Fruit fly (Drosophila melanogaster) whole organism, wandering third instar larva: ENCODE results near the gene CG1024.
A peak's percentile ranks its signal among the peaks of the same experiment; 100 is the strongest.

ENCODE experiments used
- Abd-B ChIP-seq: fragments of >200 bp; optimal IDR thresholded peaks from 2 replicates; lab custom pipeline; 2017; ENCODE audit warnings: missing biosample characterization, missing genetic modification characterization
- CG32264 ChIP-seq: fragments of 200-800 bp; sonication (Bioruptor generic); optimal IDR thresholded peaks from 2 replicates; lab custom pipeline; 2016; ENCODE audit warnings: missing biosample characterization, missing genetic modification characterization
- CG9705 ChIP-seq: fragments of 200-800 bp; sonication (Bioruptor generic); optimal IDR thresholded peaks from 2 replicates; lab custom pipeline; 2018; ENCODE audit warnings: missing biosample characterization, mild to moderate bottlenecking, missing genetic modification characterization
- CrebA ChIP-seq: fragments of 200-800 bp; sonication (Bioruptor generic); optimal IDR thresholded peaks from 2 replicates; lab custom pipeline; 2016; ENCODE audit warnings: missing biosample characterization, mild to moderate bottlenecking, missing genetic modification characterization, borderline replicate concordance
- Dfd ChIP-seq: fragments of >200 bp; optimal IDR thresholded peaks from 2 replicates; lab custom pipeline; 2017; ENCODE audit warnings: missing biosample characterization, missing genetic modification characterization
- Dif ChIP-seq: fragments of 200-275, 200-300 bp; sonication (Bioruptor generic); optimal IDR thresholded peaks from 2 replicates; lab custom pipeline; 2018; ENCODE audit warnings: missing biosample characterization, missing genetic modification characterization; ENCODE audit not compliant: partially characterized antibody
- GATAd ChIP-seq: sonication (Bioruptor generic); optimal IDR thresholded peaks from 2 replicates; lab custom pipeline; 2016; ENCODE audit warnings: missing biosample characterization, missing genetic modification characterization
- HLH106 ChIP-seq: fragments of 200-800 bp; optimal IDR thresholded peaks from 3 replicates; lab custom pipeline; 2019; ENCODE audit warnings: missing biosample characterization, mild to moderate bottlenecking, missing genetic modification characterization, moderate library complexity
- Hnf4 ChIP-seq: fragments of 200-800 bp; sonication (Bioruptor generic); optimal IDR thresholded peaks from 2 replicates; lab custom pipeline; 2016; ENCODE audit warnings: missing biosample characterization, mild to moderate bottlenecking, missing genetic modification characterization
- Hr78 ChIP-seq: fragments of >200 bp; optimal IDR thresholded peaks from 2 replicates; lab custom pipeline; 2017; ENCODE audit warnings: missing biosample characterization, missing genetic modification characterization
- Hr83 ChIP-seq: fragments of 200-300 bp; sonication (Bioruptor generic); optimal IDR thresholded peaks from 2 replicates; lab custom pipeline; 2016; ENCODE audit warnings: missing biosample characterization, mild to moderate bottlenecking, missing genetic modification characterization, moderate library complexity; ENCODE audit not compliant: poor library complexity, severe bottlenecking
- Jra ChIP-seq: sonication (Bioruptor generic); optimal IDR thresholded peaks from 2 replicates; lab custom pipeline; 2016; ENCODE audit warnings: missing biosample characterization, missing genetic modification characterization
- Mio ChIP-seq: sonication (Bioruptor generic); optimal IDR thresholded peaks from 2 replicates; lab custom pipeline; 2016; ENCODE audit warnings: missing biosample characterization, missing genetic modification characterization
- Myc ChIP-seq: fragments of >200 bp; optimal IDR thresholded peaks from 2 replicates; lab custom pipeline; 2017
- N ChIP-seq: fragments of >200 bp; optimal IDR thresholded peaks from 2 replicates; lab custom pipeline; 2018; ENCODE audit warnings: missing biosample characterization, missing external identifiers, missing genetic modification characterization
- OdsH ChIP-seq: fragments of 200-800 bp; sonication (Bioruptor generic); optimal IDR thresholded peaks from 2 replicates; lab custom pipeline; 2016; ENCODE audit warnings: missing biosample characterization, mild to moderate bottlenecking, missing genetic modification characterization
- Rel ChIP-seq, 2 experiments: fragments of 200-800 bp; sonication (Bioruptor generic) in 1 of 2; optimal IDR thresholded peaks; 2 replicates in 1 of 2; 3 replicates in 1 of 2; lab custom pipeline; 2016 to 2019; ENCODE audit warnings: mild to moderate bottlenecking in 2 of 2, missing biosample characterization in 2 of 2, missing genetic modification characterization in 2 of 2, moderate library complexity in 1 of 2
- Sp1 ChIP-seq: fragments of 200-800 bp; sonication (Bioruptor generic); optimal IDR thresholded peaks from 3 replicates; lab custom pipeline; 2019; ENCODE audit warnings: missing biosample characterization, mild to moderate bottlenecking, missing genetic modification characterization, moderate library complexity
- Vsx2 ChIP-seq: fragments of 200-300, 225-300 bp; sonication (Bioruptor generic); optimal IDR thresholded peaks from 2 replicates; lab custom pipeline; 2018; ENCODE audit warnings: missing biosample characterization, missing genetic modification characterization; ENCODE audit not compliant: partially characterized antibody
- br ChIP-seq: fragments of 200-800 bp; sonication (Bioruptor generic); optimal IDR thresholded peaks from 2 replicates; lab custom pipeline; 2016; ENCODE audit warnings: missing biosample characterization, missing genetic modification characterization
- brk ChIP-seq: fragments of 200-800 bp; sonication (Bioruptor generic); optimal IDR thresholded peaks from 2 replicates; lab custom pipeline; 2016; ENCODE audit warnings: missing biosample characterization, mild to moderate bottlenecking, missing genetic modification characterization
- dl ChIP-seq, 2 experiments: fragments of 175-275, 200-275 bp in 1 of 2; fragments of 200-275 bp in 1 of 2; sonication (Bioruptor generic); optimal IDR thresholded peaks; lab custom pipeline; 2018; ENCODE audit warnings: mild to moderate bottlenecking in 2 of 2, missing biosample characterization in 2 of 2, missing genetic modification characterization in 2 of 2, moderate library complexity in 2 of 2; ENCODE audit not compliant: partially characterized antibody in 2 of 2, insufficient read depth in 1 of 2
- dmrt93B ChIP-seq: fragments of 200-800 bp; sonication (Bioruptor generic); optimal IDR thresholded peaks from 2 replicates; lab custom pipeline; 2018; ENCODE audit warnings: missing biosample characterization, mild to moderate bottlenecking, missing genetic modification characterization
- dsf ChIP-seq: sonication (Bioruptor generic); optimal IDR thresholded peaks from 2 replicates; lab custom pipeline; 2016; ENCODE audit warnings: missing biosample characterization, missing genetic modification characterization, borderline replicate concordance
- ey ChIP-seq: fragments of 200-800 bp; sonication (Bioruptor generic); optimal IDR thresholded peaks from 2 replicates; lab custom pipeline; 2016; ENCODE audit warnings: missing biosample characterization, missing genetic modification characterization
- foxo ChIP-seq, 2 experiments: fragments of 200-800 bp; sonication (Bioruptor generic); optimal IDR thresholded peaks; 2 replicates in 1 of 2; 3 replicates in 1 of 2; lab custom pipeline; 2016 to 2017; ENCODE audit warnings: missing biosample characterization in 2 of 2, missing genetic modification characterization in 2 of 2
- fru ChIP-seq: fragments of 200-800 bp; sonication (Bioruptor generic); optimal IDR thresholded peaks from 3 replicates; lab custom pipeline; 2016; ENCODE audit warnings: missing biosample characterization, mild to moderate bottlenecking, missing genetic modification characterization
- h ChIP-seq: fragments of 200-800 bp; sonication (Bioruptor generic); optimal IDR thresholded peaks from 3 replicates; lab custom pipeline; 2016; ENCODE audit warnings: missing biosample characterization, mild to moderate bottlenecking, missing genetic modification characterization
- jim ChIP-seq: fragments of 175-275, 200-325 bp; sonication (Bioruptor generic); optimal IDR thresholded peaks from 2 replicates; lab custom pipeline; 2016; ENCODE audit warnings: missing biosample characterization, mild to moderate bottlenecking, missing genetic modification characterization
- lola ChIP-seq: fragments of >200 bp; optimal IDR thresholded peaks from 2 replicates; lab custom pipeline; 2017; ENCODE audit warnings: missing biosample characterization, missing genetic modification characterization
- pan ChIP-seq: fragments of >200 bp; optimal IDR thresholded peaks from 2 replicates; lab custom pipeline; 2017
- psq ChIP-seq: fragments of 200-800 bp; sonication (Bioruptor generic); optimal IDR thresholded peaks from 3 replicates; lab custom pipeline; 2017; ENCODE audit warnings: missing biosample characterization, mild to moderate bottlenecking, missing genetic modification characterization, moderate library complexity
- rgr ChIP-seq: fragments of 200-800 bp; sonication (Bioruptor generic); optimal IDR thresholded peaks from 3 replicates; lab custom pipeline; 2016; ENCODE audit warnings: missing biosample characterization, mild to moderate bottlenecking, missing genetic modification characterization
- sage ChIP-seq: fragments of 200-800 bp; sonication (Bioruptor generic); optimal IDR thresholded peaks from 2 replicates; lab custom pipeline; 2016; ENCODE audit warnings: missing biosample characterization, mild to moderate bottlenecking, missing genetic modification characterization
- sv ChIP-seq: fragments of 200-800 bp; sonication (Bioruptor generic); optimal IDR thresholded peaks from 3 replicates; lab custom pipeline; 2016; ENCODE audit warnings: missing biosample characterization, missing genetic modification characterization
- tai ChIP-seq: sonication (Bioruptor generic); optimal IDR thresholded peaks from 2 replicates; lab custom pipeline; 2016; ENCODE audit warnings: missing biosample characterization, missing genetic modification characterization
- usp ChIP-seq: fragments of >200 bp; optimal IDR thresholded peaks from 2 replicates; lab custom pipeline; 2017; ENCODE audit warnings: missing biosample characterization, missing genetic modification characterization
- woc ChIP-seq: sonication (Bioruptor generic); optimal IDR thresholded peaks from 2 replicates; lab custom pipeline; 2016; ENCODE audit warnings: missing biosample characterization, mild to moderate bottlenecking, missing genetic modification characterization

Gene CG1024

dm6 chr3R:6426173-6426899 lies 46.2 kb upstream of the CG1024 start (continued):
- no peak for TF ChIP-seq pan
- TF ChIP-seq CG9705: no peak
- TF ChIP-seq Rel (GFP tag; optimal IDR thresholded peaks at IDR 0.05; lab: Kevin White, UChicago): peak; percentile 18
- peak; percentile 57 for TF ChIP-seq Rel (tag; optimal IDR thresholded peaks at IDR 0.05; lab: Kevin White, UChicago)
- TF ChIP-seq Myc (lab: Kevin White, UChicago): no peak
- TF ChIP-seq Vsx2 (GFP tag; lab: Kevin White, UChicago): no peak

dm6 chr3R:6425454-6426156 lies 45.5 kb upstream of the CG1024 start:
- TF ChIP-seq CG9705 (no peak), pan (no peak), dl (GFP tag; optimal IDR thresholded peaks at IDR 0.05; lab: Kevin White, UChicago; ENCODE audit: insufficient read depth in 1 of 2, partially characterized antibody in 2 of 2) (no peak), HLH106 (tag; lab: Kevin White, UChicago) (peak; percentile 22), ey (peak; percentile 56), CrebA (GFP tag; lab: Kevin White, UChicago) (no peak), sv (no peak), OdsH (GFP tag; lab: Kevin White, UChicago) (peak; percentile 60), Dfd (GFP tag; lab: Kevin White, UChicago) (no peak), woc (GFP tag; lab: Kevin White, UChicago) (peak; percentile 58), lola (GFP tag; lab: Kevin White, UChicago) (no peak), Sp1 (GFP tag; lab: Kevin White, UChicago) (peak; percentile 57), usp (GFP tag; lab: Kevin White, UChicago) (no peak), tai (GFP tag; lab: Kevin White, UChicago) (peak; percentile 29), h (peak; percentile 44), rgr (GFP tag; lab: Kevin White, UChicago) (peak; percentile 51), fru (peak; percentile 69), Myc (lab: Kevin White, UChicago) (no peak), Rel (GFP tag; optimal IDR thresholded peaks at IDR 0.05; lab: Kevin White, UChicago) (no peak), Rel (tag; optimal IDR thresholded peaks at IDR 0.05; lab: Kevin White, UChicago) (no peak), Hr78 (no peak), br (GFP tag; lab: Kevin White, UChicago) (no peak), jim (GFP tag; lab: Kevin White, UChicago) (no peak), Hnf4 (GFP tag; lab: Kevin White, UChicago) (peak; percentile 9), Jra (GFP tag; lab: Kevin White, UChicago) (no peak), Vsx2 (GFP tag; lab: Kevin White, UChicago) (no peak), psq (GFP tag; lab: Kevin White, UChicago) (no peak), Mio (GFP tag; lab: Kevin White, UChicago) (no peak), Dif (no peak), GATAd (GFP tag; lab: Kevin White, UChicago) (no peak), sage (GFP tag; lab: Kevin White, UChicago) (no peak), Abd-B (GFP tag; lab: Kevin White, UChicago) (no peak), dmrt93B (GFP tag; lab: Kevin White, UChicago) (peak; percentile 4), brk (GFP tag; lab: Kevin White, UChicago) (no peak), Hr83 (GFP tag; lab: Kevin White, UChicago) (no peak), N (no peak), dsf (GFP tag; lab: Kevin White, UChicago) (no peak), foxo (GFP tag; optimal IDR thresholded peaks at IDR 0.05; lab: Kevin White, UChicago) (peak in 1 of 2 experiments; percentile 57), CG32264 (GFP tag; lab: Kevin White, UChicago) (no peak)
